Fruit fly (Drosophila melanogaster) whole organism, embryonic: ENCODE measurements around the gene CheB38b.
A peak's percentile ranks its signal among the peaks of the same experiment; 100 is the strongest.

ENCODE experiments used
- Blimp-1 ChIP-seq: fragments of 200-800 bp; sonication (Bioruptor generic); optimal IDR thresholded peaks from 3 replicates; lab custom pipeline; 2018; ENCODE audit warnings: missing biosample characterization, missing genetic modification characterization, mild to moderate bottlenecking, moderate library complexity, missing genetic modification reagents
- Bteb2 ChIP-seq: fragments of 200-800 bp; sonication (Bioruptor generic); optimal IDR thresholded peaks from 2 replicates; lab custom pipeline; 2016; ENCODE audit warnings: missing biosample characterization, missing genetic modification characterization
- CG10543 ChIP-seq: fragments of 200-800 bp; sonication (Bioruptor generic); optimal IDR thresholded peaks from 3 replicates; lab custom pipeline; 2017; ENCODE audit warnings: missing biosample characterization, mild to moderate bottlenecking, missing genetic modification characterization, moderate library complexity
- CG10565 ChIP-seq: fragments of 200-800 bp; sonication (Bioruptor generic); optimal IDR thresholded peaks from 3 replicates; lab custom pipeline; 2016; ENCODE audit warnings: missing biosample characterization, mild to moderate bottlenecking, missing genetic modification characterization
- CG11560 ChIP-seq: fragments of 200-800 bp; sonication (Bioruptor generic); IDR thresholded peaks from 3 replicates; pipeline ENCODE4 v1.3.6; 2022; ENCODE audit warnings: missing biosample characterization, missing genetic modification characterization
- CG11695 ChIP-seq: fragments of 200-800 bp; sonication (Bioruptor generic); IDR thresholded peaks from 3 replicates; pipeline ENCODE4 v1.3.6; 2022; ENCODE audit warnings: missing biosample characterization, missing genetic modification characterization
- CG11696 ChIP-seq: fragments of 200-800 bp; sonication (Bioruptor generic); IDR thresholded peaks from 2 replicates; pipeline ENCODE4 v1.3.6; 2022; ENCODE audit warnings: missing biosample characterization, missing genetic modification characterization
- CG12071 ChIP-seq: fragments of 200-800 bp; sonication (Bioruptor generic); optimal IDR thresholded peaks from 3 replicates; lab custom pipeline; 2018; ENCODE audit warnings: missing biosample characterization, mild to moderate bottlenecking, missing genetic modification characterization
- CG13123 ChIP-seq: fragments of 200-800 bp; sonication (Bioruptor generic); optimal IDR thresholded peaks from 2 replicates; lab custom pipeline; 2016; ENCODE audit warnings: missing biosample characterization, missing genetic modification characterization
- CG13296 ChIP-seq: fragments of 200-800 bp; sonication (Bioruptor generic); optimal IDR thresholded peaks from 3 replicates; lab custom pipeline; 2018; ENCODE audit warnings: missing biosample characterization, mild to moderate bottlenecking, missing genetic modification characterization
- CG13624 ChIP-seq: fragments of 200-800 bp; sonication (Bioruptor generic); optimal IDR thresholded peaks from 2 replicates; lab custom pipeline; 2016; ENCODE audit warnings: missing biosample characterization, missing genetic modification characterization
- CG17186 ChIP-seq: fragments of 200-800 bp; sonication (Bioruptor generic); optimal IDR thresholded peaks from 3 replicates; lab custom pipeline; 2017; ENCODE audit warnings: missing biosample characterization, missing genetic modification reagents, missing genetic modification characterization
- CG17328 ChIP-seq: fragments of 200-800 bp; sonication (Bioruptor generic); IDR thresholded peaks from 2 replicates; pipeline ENCODE4 v1.3.6; 2022; ENCODE audit warnings: missing biosample characterization, missing genetic modification characterization
- CG17568 ChIP-seq: fragments of 200-800 bp; sonication (Bioruptor generic); optimal IDR thresholded peaks from 2 replicates; lab custom pipeline; 2018; ENCODE audit warnings: missing biosample characterization, mild to moderate bottlenecking, missing genetic modification characterization, moderate library complexity
- CG18476 ChIP-seq: fragments of 200-800 bp; sonication (Bioruptor generic); optimal IDR thresholded peaks from 2 replicates; lab custom pipeline; 2016; ENCODE audit warnings: missing biosample characterization, mild to moderate bottlenecking, missing genetic modification characterization
- CG18764 ChIP-seq: fragments of 200-800 bp; sonication (Bioruptor generic); optimal IDR thresholded peaks from 3 replicates; lab custom pipeline; 2016; ENCODE audit warnings: missing biosample characterization, missing genetic modification characterization
- CG4730 ChIP-seq: fragments of 200-800 bp; sonication (Bioruptor generic); IDR thresholded peaks from 2 replicates; pipeline ENCODE4 v1.3.6; 2022; ENCODE audit warnings: missing biosample characterization, missing genetic modification characterization
- CG4854 ChIP-seq: fragments of 200-800 bp; sonication (Bioruptor generic); optimal IDR thresholded peaks from 2 replicates; lab custom pipeline; 2016; ENCODE audit warnings: missing biosample characterization, missing genetic modification characterization, inconsistent platforms
- CG6254 ChIP-seq: fragments of 200-800 bp; sonication (Bioruptor generic); optimal IDR thresholded peaks from 3 replicates; lab custom pipeline; 2017; ENCODE audit warnings: mild to moderate bottlenecking, missing biosample characterization, missing genetic modification reagents, missing genetic modification characterization
- CG6813 ChIP-seq: fragments of 200-800 bp; sonication (Bioruptor generic); optimal IDR thresholded peaks from 2 replicates; lab custom pipeline; 2017; ENCODE audit warnings: missing biosample characterization, missing genetic modification characterization, mild to moderate bottlenecking, moderate library complexity, missing genetic modification reagents
- CG7271 ChIP-seq: fragments of 200-800 bp; sonication (Bioruptor generic); optimal IDR thresholded peaks from 2 replicates; lab custom pipeline; 2018; ENCODE audit warnings: missing biosample characterization, mild to moderate bottlenecking, missing genetic modification characterization, moderate library complexity
- CG8765 ChIP-seq: fragments of 200-800 bp; sonication (Bioruptor generic); IDR thresholded peaks from 2 replicates; pipeline ENCODE4 v1.3.6; 2022; ENCODE audit warnings: missing biosample characterization, missing genetic modification characterization
- CTCF ChIP-seq: fragments of 200-800 bp; sonication (Bioruptor generic); optimal IDR thresholded peaks from 2 replicates; lab custom pipeline; 2017; ENCODE audit warnings: missing biosample characterization, mild to moderate bottlenecking, missing genetic modification characterization, moderate library complexity
- D ChIP-seq, 2 experiments: fragments of 200-800 bp in 1 of 2; fragments of >200 bp in 1 of 2; sonication (Bioruptor generic) in 1 of 2; optimal IDR thresholded peaks; 2 replicates in 1 of 2; 3 replicates in 1 of 2; lab custom pipeline; 2017; ENCODE audit warnings: mild to moderate bottlenecking in 1 of 2, missing biosample characterization in 1 of 2, missing genetic modification characterization in 1 of 2, missing genetic modification reagents in 1 of 2
- Dbx ChIP-seq: fragments of 200-800 bp; sonication (Bioruptor generic); IDR thresholded peaks from 3 replicates; pipeline ENCODE4 v1.3.6; 2022; ENCODE audit warnings: missing biosample characterization, missing genetic modification characterization
- Elba2 ChIP-seq: fragments of 200-800 bp; sonication (Bioruptor generic); optimal IDR thresholded peaks from 3 replicates; lab custom pipeline; 2016; ENCODE audit warnings: missing biosample characterization, missing genetic modification characterization
- Gug ChIP-seq: fragments of 200-800 bp; sonication (Bioruptor generic); IDR thresholded peaks from 4 replicates; pipeline ENCODE4 v1.3.6; 2022; ENCODE audit warnings: missing biosample characterization, missing genetic modification characterization
- Hsf ChIP-seq: fragments of 200-800 bp; sonication (Bioruptor generic); optimal IDR thresholded peaks from 3 replicates; lab custom pipeline; 2016; ENCODE audit warnings: missing biosample characterization, missing genetic modification characterization
- Nf-YA ChIP-seq: fragments of 200-800 bp; sonication (Bioruptor generic); IDR thresholded peaks from 2 replicates; pipeline ENCODE4 v1.3.6; 2022; ENCODE audit warnings: missing biosample characterization, missing genetic modification characterization
- Opbp ChIP-seq: fragments of 200-800 bp; sonication (Bioruptor generic); IDR thresholded peaks from 3 replicates; pipeline ENCODE4 v1.3.6; 2022; ENCODE audit warnings: missing biosample characterization, missing genetic modification characterization; ENCODE audit not compliant: partially characterized antibody
- Sry-δ ChIP-seq: fragments of 200-800 bp; sonication (Bioruptor generic); optimal IDR thresholded peaks from 2 replicates; lab custom pipeline; 2016; ENCODE audit warnings: missing biosample characterization, missing genetic modification characterization
- Trl ChIP-seq, 3 experiments: fragments of >200 bp in 2 of 3; fragments of 200-800 bp in 1 of 3; sonication (Bioruptor generic) in 1 of 3; optimal IDR thresholded peaks; 2 replicates in 1 of 3; 3 replicates in 2 of 3; lab custom pipeline; 2016 to 2017; ENCODE audit warnings: missing biosample characterization in 1 of 3, missing genetic modification characterization in 1 of 3
- Usf ChIP-seq: fragments of 200-800 bp; sonication (Bioruptor generic); optimal IDR thresholded peaks from 2 replicates; lab custom pipeline; 2017; ENCODE audit warnings: missing genotype, missing biosample characterization, missing genetic modification characterization
- ab ChIP-seq: fragments of 200-800 bp; sonication (Bioruptor generic); optimal IDR thresholded peaks from 2 replicates; lab custom pipeline; 2016; ENCODE audit warnings: missing biosample characterization, missing genetic modification characterization
- caup ChIP-seq: fragments of 200-800 bp; sonication (Bioruptor generic); optimal IDR thresholded peaks from 3 replicates; lab custom pipeline; 2017; ENCODE audit warnings: missing biosample characterization, mild to moderate bottlenecking, missing genetic modification characterization, moderate library complexity; ENCODE audit not compliant: severe bottlenecking
- ftz-f1 ChIP-seq: fragments of 200-800 bp; sonication (Bioruptor generic); optimal IDR thresholded peaks from 2 replicates; lab custom pipeline; 2016; ENCODE audit warnings: missing biosample characterization, missing genetic modification characterization
- gt ChIP-seq: fragments of 200-800 bp; sonication (Bioruptor generic); IDR thresholded peaks from 2 replicates; pipeline ENCODE4 v1.3.6; 2022; ENCODE audit warnings: missing biosample characterization, missing genetic modification characterization
- inv ChIP-seq: fragments of 200-800 bp; sonication (Bioruptor generic); IDR thresholded peaks from 2 replicates; pipeline ENCODE4 v1.3.6; 2022; ENCODE audit warnings: missing biosample characterization, missing genetic modification characterization; ENCODE audit not compliant: partially characterized antibody
- maf-S ChIP-seq: fragments of 200-800 bp; sonication (Bioruptor generic); optimal IDR thresholded peaks from 2 replicates; lab custom pipeline; 2016; ENCODE audit warnings: missing biosample characterization, missing genetic modification characterization
- org-1 ChIP-seq: fragments of 200-800 bp; sonication (Bioruptor generic); optimal IDR thresholded peaks from 2 replicates; lab custom pipeline; 2017; ENCODE audit warnings: missing biosample characterization, missing genetic modification characterization
- pho ChIP-seq: fragments of 200-800 bp; sonication (Bioruptor generic); optimal IDR thresholded peaks from 2 replicates; lab custom pipeline; 2016; ENCODE audit warnings: missing biosample characterization, missing genetic modification characterization
- pita ChIP-seq: fragments of 200-800 bp; sonication (Bioruptor generic); optimal IDR thresholded peaks from 2 replicates; lab custom pipeline; 2017; ENCODE audit warnings: missing biosample characterization, mild to moderate bottlenecking, missing genetic modification characterization
- pros ChIP-seq: fragments of 200-800 bp; sonication (Bioruptor generic); optimal IDR thresholded peaks from 3 replicates; lab custom pipeline; 2019; ENCODE audit warnings: missing biosample characterization, mild to moderate bottlenecking, missing genetic modification characterization, moderate library complexity
- repo ChIP-seq: fragments of 200-800 bp; sonication (Bioruptor generic); optimal IDR thresholded peaks from 2 replicates; lab custom pipeline; 2016; ENCODE audit warnings: missing biosample characterization, missing genetic modification characterization
- scrt ChIP-seq: fragments of 200-800 bp; sonication (Bioruptor generic); optimal IDR thresholded peaks from 2 replicates; lab custom pipeline; 2018; ENCODE audit warnings: missing biosample characterization, mild to moderate bottlenecking, missing genetic modification characterization, moderate library complexity
- sim ChIP-seq: fragments of 200-800 bp; sonication (Bioruptor generic); IDR thresholded peaks from 2 replicates; pipeline ENCODE4 v1.3.6; 2022; ENCODE audit warnings: missing biosample characterization, missing genetic modification characterization
- sr ChIP-seq: fragments of 200-800 bp; sonication (Bioruptor generic); IDR thresholded peaks from 3 replicates; pipeline ENCODE4 v1.3.6; 2022; ENCODE audit warnings: missing biosample characterization, missing genetic modification characterization
- tin ChIP-seq: fragments of 200-800 bp; sonication (Bioruptor generic); optimal IDR thresholded peaks from 3 replicates; lab custom pipeline; 2016; ENCODE audit warnings: missing biosample characterization, missing genetic modification characterization
- ttk ChIP-seq: fragments of 200-800 bp; sonication (Bioruptor generic); IDR thresholded peaks from 2 replicates; pipeline ENCODE4 v2.1.2; 2022; ENCODE audit warnings: missing biosample characterization, missing genetic modification characterization
- tx ChIP-seq: fragments of 200-800 bp; sonication (Bioruptor generic); optimal IDR thresholded peaks from 2 replicates; lab custom pipeline; 2016; ENCODE audit warnings: missing biosample characterization, missing genetic modification characterization

The CheB38b gene

DNA sequence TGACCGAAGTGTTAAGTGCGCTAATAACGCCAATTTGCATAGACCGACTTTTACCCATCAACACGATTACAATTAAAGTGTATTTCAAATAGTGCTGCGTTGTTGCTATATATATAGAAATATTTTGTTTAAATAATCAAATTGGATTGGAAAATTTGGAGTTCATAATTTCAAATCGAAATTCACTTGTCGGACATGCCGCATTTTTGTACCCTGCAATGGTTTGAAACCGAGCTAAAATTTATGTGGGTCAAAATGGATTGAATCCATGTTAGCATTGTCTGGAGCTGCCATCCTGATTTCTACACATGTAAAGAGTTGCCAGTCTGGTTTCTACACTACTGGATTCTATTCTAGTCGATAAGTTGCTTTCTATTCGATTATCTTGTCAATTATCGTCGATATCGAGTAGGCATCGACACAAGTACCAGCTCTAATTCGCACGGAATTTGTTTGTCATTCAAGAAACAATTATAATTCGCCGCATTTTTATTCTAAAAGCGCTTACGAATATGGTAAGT, 29.7 kb downstream of the CheB38b start, which contains the start of gene Pomp (continued):
- peak; percentile 44 for TF ChIP-seq tx (GFP tag; lab: Kevin White, UChicago)
- peak; percentile 77 for TF ChIP-seq Hsf (GFP tag; lab: Kevin White, UChicago)
- TF ChIP-seq CG6254 (GFP tag; lab: Kevin White, UChicago): peak; percentile 68
- TF ChIP-seq Sry-δ (GFP tag; lab: Kevin White, UChicago): peak; percentile 93
- TF ChIP-seq org-1 (GFP tag; lab: Kevin White, UChicago): peak; percentile 74
- TF ChIP-seq CG11560 (tag; lab: Robert Waterston, UW): peak; percentile 100
- TF ChIP-seq ttk (GFP tag; lab: Robert Waterston, UW): peak; percentile 84
- peak; percentile 84 for TF ChIP-seq Blimp-1
- peak; percentile 41 for TF ChIP-seq ab
- TF ChIP-seq sim (GFP tag; lab: Robert Waterston, UW): peak; percentile 80
- TF ChIP-seq CG7271: no peak
- TF ChIP-seq CG8765 (GFP tag; lab: Robert Waterston, UW): peak; percentile 73
- TF ChIP-seq CG10543 (GFP tag; lab: Kevin White, UChicago): peak; percentile 58
- peak; percentile 89 for TF ChIP-seq CG17328
- peak; percentile 79 for TF ChIP-seq caup (GFP tag; lab: Kevin White, UChicago)
- peak; percentile 80 for TF ChIP-seq CG6813 (GFP tag; lab: Kevin White, UChicago)
- no peak for TF ChIP-seq repo (GFP tag; lab: Kevin White, UChicago)
- TF ChIP-seq Opbp (GFP tag; lab: Robert Waterston, UW): peak; percentile 53; the same call in 1 of the 3 replicates
- peak; percentile 27 for TF ChIP-seq Usf (GFP tag; lab: Kevin White, UChicago)
- peak; percentile 33 for TF ChIP-seq pho (GFP tag; lab: Kevin White, UChicago)
- peak; percentile 84 for TF ChIP-seq Nf-YA (GFP tag; lab: Robert Waterston, UW)
- TF ChIP-seq tin (GFP tag; lab: Kevin White, UChicago): peak; percentile 83
- no peak for TF ChIP-seq Elba2 (GFP tag; lab: Kevin White, UChicago)
- peak; percentile 70 for TF ChIP-seq CG18476 (GFP tag; lab: Kevin White, UChicago)
- TF ChIP-seq ftz-f1 (GFP tag; lab: Kevin White, UChicago): peak; percentile 57
- no peak for TF ChIP-seq D (optimal IDR thresholded peaks at IDR 0.05; lab: Kevin White, UChicago)
- peak; percentile 73 for TF ChIP-seq D (GFP tag; optimal IDR thresholded peaks at IDR 0.05; lab: Kevin White, UChicago)
- TF ChIP-seq CG17568 (GFP tag; lab: Kevin White, UChicago): peak; percentile 67
- peak; percentile 81; the same call in 2 of the 3 replicates for TF ChIP-seq Dbx (GFP tag; lab: Robert Waterston, UW)
- peak; percentile 95 for TF ChIP-seq pita (GFP tag; lab: Kevin White, UChicago)
- TF ChIP-seq CG11696: peak; percentile 69
- TF ChIP-seq CG4730 (GFP tag; lab: Robert Waterston, UW): peak; percentile 87
- no peak for TF ChIP-seq Trl (optimal IDR thresholded peaks at IDR 0.05; lab: Kevin White, UChicago)
- TF ChIP-seq Trl (GFP tag; optimal IDR thresholded peaks at IDR 0.05; lab: Kevin White, UChicago): peak; percentile 67
- TF ChIP-seq inv (GFP tag; lab: Robert Waterston, UW): peak; percentile 56
- peak; percentile 62 for TF ChIP-seq maf-S (GFP tag; lab: Kevin White, UChicago)
- TF ChIP-seq Bteb2 (GFP tag; lab: Kevin White, UChicago): peak; percentile 58
- TF ChIP-seq pros (GFP tag; lab: Kevin White, UChicago): no peak
- TF ChIP-seq CG13123 (GFP tag; lab: Kevin White, UChicago): peak; percentile 70
- peak; percentile 88 for TF ChIP-seq CG11695
- peak; percentile 80 for TF ChIP-seq CG13296 (GFP tag; lab: Kevin White, UChicago)
- peak; percentile 60 for TF ChIP-seq CG17186
- peak; percentile 84 for TF ChIP-seq CG18764 (GFP tag; lab: Kevin White, UChicago)
- peak; percentile 45 for TF ChIP-seq CG4854 (GFP tag; lab: Kevin White, UChicago)
- peak; percentile 73 for TF ChIP-seq scrt (GFP tag; lab: Kevin White, UChicago)
- peak; percentile 38 for TF ChIP-seq CG13624
- TF ChIP-seq CG12071 (GFP tag; lab: Kevin White, UChicago): peak; percentile 86
- TF ChIP-seq Gug (GFP tag; lab: Robert Waterston, UW): peak; percentile 88
- TF ChIP-seq gt (GFP tag; lab: Robert Waterston, UW): peak; percentile 64
- TF ChIP-seq CTCF (GFP tag; lab: Kevin White, UChicago): peak; percentile 78
- peak; percentile 56 for TF ChIP-seq CG10565 (GFP tag; lab: Kevin White, UChicago)
- TF ChIP-seq sr (GFP tag; lab: Robert Waterston, UW): peak; percentile 56; the same call in 2 of the 3 replicates
